Worm (Caenorhabditis elegans) whole organism, late embryonic: Measurements from ENCODE around the gene C04B4.1.

Experiments used
- F13H6.1 ChIP-seq: sonication (generic microtip); optimal IDR thresholded peaks from 2 replicates; lab custom pipeline; 2016; ENCODE audit warnings: missing genetic modification characterization, missing compliant biosample characterization
- K09A11.1 ChIP-seq: sonication (generic microtip); optimal IDR thresholded peaks from 2 replicates; lab custom pipeline; 2017; ENCODE audit warnings: antibody characterized with exemption, mild to moderate bottlenecking, missing genetic modification characterization, missing compliant biosample characterization; ENCODE audit not compliant: insufficient read depth
- ceh-22 ChIP-seq: sonication (generic microtip); optimal IDR thresholded peaks from 2 replicates; lab custom pipeline; 2017; ENCODE audit warnings: missing biosample characterization, missing genetic modification characterization
- madf-2 ChIP-seq: sonication (generic microtip); optimal IDR thresholded peaks from 2 replicates; lab custom pipeline; 2017; ENCODE audit warnings: missing genetic modification characterization, missing compliant biosample characterization
- nfya-1 ChIP-seq: sonication (generic microtip); optimal IDR thresholded peaks from 2 replicates; lab custom pipeline; 2017; ENCODE audit warnings: missing genetic modification characterization, mild to moderate bottlenecking, missing compliant biosample characterization, antibody characterized with exemption, moderate library complexity
- nhr-11 ChIP-seq: fragments of 150-350 bp; optimal IDR thresholded peaks from 2 replicates; lab custom pipeline; 2014; ENCODE audit warnings: missing biosample characterization, missing genetic modification characterization
- rnt-1 ChIP-seq: sonication (generic microtip); optimal IDR thresholded peaks from 2 replicates; lab custom pipeline; 2016; ENCODE audit warnings: missing genetic modification characterization, missing compliant biosample characterization

DNA sequence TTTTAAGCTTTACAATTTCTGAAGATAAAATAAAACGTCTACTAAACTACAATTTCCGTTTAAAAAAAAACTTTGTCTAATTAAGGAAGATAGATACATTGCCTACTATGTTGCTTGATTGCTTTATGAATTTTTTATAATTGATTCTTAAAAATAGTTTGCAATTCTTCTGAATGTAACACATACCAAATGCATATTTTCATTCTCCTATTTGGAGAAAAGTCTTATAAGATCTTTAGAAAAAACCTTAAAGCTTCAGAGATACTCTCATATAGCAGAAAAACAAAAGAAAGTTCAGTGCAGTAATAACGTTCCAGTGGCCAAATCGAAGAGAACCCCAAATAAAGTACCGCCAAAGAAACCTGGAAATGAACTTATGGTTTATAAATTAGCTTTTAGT lies 26.0 kb downstream of the C04B4.1 start, which contains the start of gene phf-32:
- TF ChIP-seq nhr-11 = no peak
- no peak for TF ChIP-seq ceh-22 (tag; lab: Kevin White, UChicago)
- TF ChIP-seq madf-2 (tag; lab: Kevin White, UChicago) = no peak
- no peak for TF ChIP-seq rnt-1 (tag; lab: Kevin White, UChicago)
- TF ChIP-seq nfya-1 (tag; lab: Kevin White, UChicago) = no peak
- no peak for TF ChIP-seq K09A11.1 (tag; lab: Kevin White, UChicago)
- no peak for TF ChIP-seq F13H6.1 (tag; lab: Kevin White, UChicago)
